Fruit fly (Drosophila melanogaster) whole organism, prepupa: ENCODE results near the gene Gen.

Experiments
- CG11902 ChIP-seq: fragments of 200-800 bp; sonication (Bioruptor generic); optimal IDR thresholded peaks from 3 replicates; lab custom pipeline; 2016; ENCODE audit warnings: missing biosample characterization, missing genetic modification characterization
- CG32006 ChIP-seq: fragments of 200-800 bp; sonication (Bioruptor generic); optimal IDR thresholded peaks from 3 replicates; lab custom pipeline; 2017; ENCODE audit warnings: missing biosample characterization, mild to moderate bottlenecking, missing genetic modification characterization
- CG34406 ChIP-seq: fragments of 200-800 bp; sonication (Bioruptor generic); optimal IDR thresholded peaks from 3 replicates; lab custom pipeline; 2016; ENCODE audit warnings: missing biosample characterization, missing genetic modification characterization
- Ets21C ChIP-seq: fragments of 200-800 bp; sonication (Bioruptor generic); optimal IDR thresholded peaks from 3 replicates; lab custom pipeline; 2016; ENCODE audit warnings: missing biosample characterization, missing genetic modification characterization
- Ets96B ChIP-seq: fragments of 200-800 bp; optimal IDR thresholded peaks from 2 replicates; lab custom pipeline; 2019; ENCODE audit warnings: missing biosample characterization, mild to moderate bottlenecking, missing genetic modification characterization, moderate library complexity
- Gug ChIP-seq: fragments of 200-800 bp; sonication (Bioruptor generic); IDR thresholded peaks from 2 replicates; pipeline ENCODE4 v1.3.6; 2022; ENCODE audit warnings: missing biosample characterization, missing genetic modification characterization
- Hr38 ChIP-seq: sonication (Bioruptor generic); optimal IDR thresholded peaks from 2 replicates; lab custom pipeline; 2016; ENCODE audit warnings: missing biosample characterization, missing genetic modification characterization
- Met ChIP-seq: fragments of 200-800 bp; sonication (Bioruptor generic); optimal IDR thresholded peaks from 3 replicates; lab custom pipeline; 2016; ENCODE audit warnings: missing biosample characterization, missing genetic modification characterization
- OdsH ChIP-seq: fragments of 200-800 bp; sonication (Bioruptor generic); optimal IDR thresholded peaks from 3 replicates; lab custom pipeline; 2016; ENCODE audit warnings: missing biosample characterization, missing genetic modification characterization
- acj6 ChIP-seq: fragments of 200-800 bp; sonication (Bioruptor generic); optimal IDR thresholded peaks from 3 replicates; lab custom pipeline; 2016; ENCODE audit warnings: missing biosample characterization, missing genetic modification characterization
- pdm3 ChIP-seq: fragments of 200-800 bp; sonication (Bioruptor generic); optimal IDR thresholded peaks from 3 replicates; lab custom pipeline; 2016; ENCODE audit warnings: missing biosample characterization, missing genetic modification characterization
- ss ChIP-seq, 2 experiments: fragments of 200-800 bp; sonication (Bioruptor generic); optimal IDR thresholded peaks; 2 replicates in 1 of 2; 3 replicates in 1 of 2; lab custom pipeline; 2017 to 2018; ENCODE audit warnings: mild to moderate bottlenecking in 2 of 2, missing biosample characterization in 2 of 2, missing genetic modification characterization in 2 of 2, moderate library complexity in 1 of 2
- topi ChIP-seq: fragments of 200-800 bp; sonication (Bioruptor generic); optimal IDR thresholded peaks from 3 replicates; lab custom pipeline; 2016; ENCODE audit warnings: missing biosample characterization, missing genetic modification characterization

DNA sequence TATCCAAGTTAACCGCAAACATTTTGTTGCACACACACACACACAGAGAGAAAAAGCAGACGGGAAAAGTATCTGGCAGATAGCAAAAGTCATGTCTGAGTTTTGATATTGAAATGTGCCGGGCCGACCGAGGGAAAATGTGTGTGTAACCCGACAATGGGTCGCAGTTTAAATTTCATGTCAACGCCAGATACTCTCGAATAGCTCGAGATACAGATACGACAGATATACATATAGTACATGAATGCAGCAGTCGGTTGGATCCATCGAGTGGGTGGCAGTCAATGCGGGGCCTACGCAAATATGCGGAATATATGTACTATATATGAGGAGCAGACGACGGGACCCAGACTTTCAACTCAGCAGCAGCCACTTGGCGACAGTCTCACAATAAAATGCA is 23.9 kb upstream of the Gen start:
- TF ChIP-seq Ets21C (GFP tag; lab: Kevin White, UChicago) (no peak), OdsH (GFP tag; lab: Kevin White, UChicago) (no peak), Hr38 (GFP tag; lab: Kevin White, UChicago) (no peak), pdm3 (GFP tag; lab: Kevin White, UChicago) (no peak), Ets96B (no peak), Gug (no peak), CG11902 (GFP tag; lab: Kevin White, UChicago) (no peak), ss (GFP tag; optimal IDR thresholded peaks at IDR 0.05; lab: Kevin White, UChicago) (no peak), CG34406 (no peak), CG32006 (GFP tag; lab: Kevin White, UChicago) (no peak), Met (GFP tag; lab: Kevin White, UChicago) (no peak), topi (GFP tag; lab: Kevin White, UChicago) (no peak), acj6 (no peak)
